Worm (Caenorhabditis elegans) whole organism, young adult: ENCODE data around the gene T20G5.9.
A peak's percentile ranks its signal among the peaks of the same experiment; 100 is the strongest.

Source experiments
- B0261.1 ChIP-seq: sonication (generic microtip); optimal IDR thresholded peaks from 2 replicates; lab custom pipeline; 2016; ENCODE audit warnings: mild to moderate bottlenecking, missing genetic modification characterization, moderate library complexity, missing compliant biosample characterization
- B0336.3 ChIP-seq: fragments of 200-800 bp; sonication (Bioruptor generic); IDR thresholded peaks from 2 replicates; pipeline ENCODE4 v1.3.6; 2022; ENCODE audit warnings: missing genetic modification characterization, missing compliant biosample characterization
- D2030.7 ChIP-seq: fragments of 200-800 bp; sonication (Bioruptor generic); IDR thresholded peaks from 2 replicates; pipeline ENCODE4 v1.3.6; 2022; ENCODE audit warnings: missing genetic modification reagents, missing genetic modification characterization, missing compliant biosample characterization
- F23B12.7 ChIP-seq: sonication (generic microtip); optimal IDR thresholded peaks from 2 replicates; lab custom pipeline; 2017; ENCODE audit warnings: missing genetic modification characterization, mild to moderate bottlenecking, missing compliant biosample characterization, antibody characterized with exemption, moderate library complexity; ENCODE audit not compliant: insufficient read depth
- F33H1.4 ChIP-seq: fragments of 200-800 bp; sonication (Bioruptor generic); IDR thresholded peaks from 2 replicates; pipeline ENCODE4 v1.3.6; 2022; ENCODE audit warnings: missing genetic modification reagents, missing genetic modification characterization, missing compliant biosample characterization
- F49E8.2 ChIP-seq: sonication (generic microtip); optimal IDR thresholded peaks from 3 replicates; lab custom pipeline; 2017; ENCODE audit warnings: missing genetic modification characterization, mild to moderate bottlenecking, missing compliant biosample characterization, antibody characterized with exemption, moderate library complexity; ENCODE audit not compliant: insufficient read depth
- F52B5.7 ChIP-seq: sonication (generic microtip); optimal IDR thresholded peaks from 2 replicates; lab custom pipeline; 2016; ENCODE audit warnings: mild to moderate bottlenecking, missing genetic modification characterization, missing compliant biosample characterization
- F57A8.1 ChIP-seq: fragments of 200-800 bp; sonication (Bioruptor generic); optimal IDR thresholded peaks from 2 replicates; lab custom pipeline; 2018; ENCODE audit warnings: mild to moderate bottlenecking, missing genetic modification characterization, moderate library complexity, missing compliant biosample characterization
- K12H6.12 ChIP-seq: fragments of 200-800 bp; sonication (Bioruptor generic); optimal IDR thresholded peaks from 2 replicates; lab custom pipeline; 2018; ENCODE audit warnings: mild to moderate bottlenecking, missing genetic modification characterization, missing compliant biosample characterization
- T07F8.4 ChIP-seq: sonication (generic microtip); optimal IDR thresholded peaks from 2 replicates; lab custom pipeline; 2016; ENCODE audit warnings: mild to moderate bottlenecking, missing genetic modification characterization, moderate library complexity, missing compliant biosample characterization
- Y79H2A.3 ChIP-seq: fragments of 200-800 bp; sonication (Bioruptor generic); conservative IDR thresholded peaks from 2 replicates; pipeline ENCODE4 v1.3.6; 2022; ENCODE audit warnings: missing genetic modification reagents, missing genetic modification characterization, missing compliant biosample characterization
- Y95B8A.8 ChIP-seq: fragments of 200-800 bp; sonication (Bioruptor generic); IDR thresholded peaks from 2 replicates; pipeline ENCODE4 v1.3.6; 2022; ENCODE audit warnings: missing genetic modification reagents, missing genetic modification characterization, missing compliant biosample characterization
- ama-1 ChIP-seq, 3 experiments: fragments of 150-350 bp in 1 of 3; sonication (generic microtip) in 2 of 3; optimal IDR thresholded peaks; 2 replicates each; lab custom pipeline; 2014 to 2018; ENCODE audit warnings: missing biosample characterization in 2 of 3, missing genetic modification characterization in 2 of 3, missing genetic modification reagents in 2 of 3
- attf-5 ChIP-seq: fragments of 200-800 bp; sonication (Bioruptor generic); optimal IDR thresholded peaks from 2 replicates; lab custom pipeline; 2018; ENCODE audit warnings: mild to moderate bottlenecking, missing genetic modification characterization, missing compliant biosample characterization
- cebp-1 ChIP-seq, 2 experiments: fragments of 200-800 bp in 1 of 2; sonication (Bioruptor generic) in 1 of 2; sonication (generic microtip) in 1 of 2; IDR thresholded peaks in 1 of 2; optimal IDR thresholded peaks in 1 of 2; 2 replicates each; pipeline versions ENCODE4 v1.3.6 to Lab custom; 2017 to 2022; ENCODE audit warnings: missing compliant biosample characterization in 2 of 2, missing genetic modification characterization in 2 of 2, mild to moderate bottlenecking in 1 of 2, missing genetic modification reagents in 1 of 2, moderate library complexity in 1 of 2
- ceh-40 ChIP-seq: fragments of 200-800 bp; sonication (Bioruptor generic); IDR thresholded peaks from 2 replicates; pipeline ENCODE4 v1.3.6; 2022; ENCODE audit warnings: missing genetic modification characterization, missing compliant biosample characterization
- ceh-58 ChIP-seq: fragments of 200-800 bp; sonication (Bioruptor generic); IDR thresholded peaks from 2 replicates; pipeline ENCODE4 v1.3.6; 2022; ENCODE audit warnings: missing genetic modification characterization, missing compliant biosample characterization
- die-1 ChIP-seq: sonication (generic microtip); optimal IDR thresholded peaks from 2 replicates; lab custom pipeline; 2016; ENCODE audit warnings: missing genotype, mild to moderate bottlenecking, missing genetic modification characterization, missing compliant biosample characterization
- dox-1 ChIP-seq: fragments of 200-800 bp; sonication (Bioruptor generic); IDR thresholded peaks from 2 replicates; pipeline ENCODE4 v1.3.6; 2022; ENCODE audit warnings: missing genetic modification reagents, missing genetic modification characterization, missing compliant biosample characterization
- efl-1 ChIP-seq: fragments of 150-350 bp; optimal IDR thresholded peaks from 2 replicates; lab custom pipeline; 2014; ENCODE audit warnings: missing biosample characterization, missing genetic modification reagents, missing genetic modification characterization
- egrh-3 ChIP-seq: fragments of 200-800 bp; sonication (Bioruptor generic); IDR thresholded peaks from 2 replicates; pipeline ENCODE4 v1.3.6; 2022; ENCODE audit warnings: missing genetic modification reagents, missing genetic modification characterization, missing compliant biosample characterization
- ets-4 ChIP-seq: fragments of 200-800 bp; sonication (Bioruptor generic); optimal IDR thresholded peaks from 2 replicates; lab custom pipeline; 2018; ENCODE audit warnings: mild to moderate bottlenecking, missing genetic modification characterization, missing compliant biosample characterization
- fkh-3 ChIP-seq: sonication (generic microtip); optimal IDR thresholded peaks from 2 replicates; lab custom pipeline; 2016; ENCODE audit warnings: mild to moderate bottlenecking, missing genetic modification characterization, missing compliant biosample characterization
- hlh-26 ChIP-seq: fragments of 200-800 bp; sonication (Bioruptor generic); conservative IDR thresholded peaks from 2 replicates; pipeline ENCODE4 v1.3.6; 2022; ENCODE audit warnings: missing genetic modification reagents, missing genetic modification characterization, missing compliant biosample characterization
- hmg-1.2 ChIP-seq: fragments of 200-800 bp; sonication (Bioruptor generic); IDR thresholded peaks from 2 replicates; pipeline ENCODE4 v1.3.6; 2022; ENCODE audit warnings: missing genetic modification reagents, missing genetic modification characterization, missing compliant biosample characterization
- hmg-20 ChIP-seq: fragments of 200-800 bp; sonication (Bioruptor generic); IDR thresholded peaks from 2 replicates; pipeline ENCODE4 v1.3.6; 2022; ENCODE audit warnings: missing genetic modification reagents, missing genetic modification characterization, missing compliant biosample characterization
- hrde-1 ChIP-seq: sonication (generic microtip); optimal IDR thresholded peaks from 2 replicates; lab custom pipeline; 2016; ENCODE audit warnings: missing genetic modification characterization, mild to moderate bottlenecking, missing compliant biosample characterization, moderate library complexity, missing genotype, missing genetic modification reagents, borderline replicate concordance
- hsf-1 ChIP-seq: fragments of 200-800 bp; sonication (Bioruptor generic); IDR thresholded peaks from 2 replicates; pipeline ENCODE4 v1.3.6; 2022; ENCODE audit warnings: missing genetic modification reagents, missing genetic modification characterization, missing compliant biosample characterization
- let-607 ChIP-seq, 2 experiments: fragments of 200-800 bp in 1 of 2; sonication (Bioruptor generic) in 1 of 2; sonication (generic microtip) in 1 of 2; optimal IDR thresholded peaks; 2 replicates each; lab custom pipeline; 2016 to 2018; ENCODE audit warnings: mild to moderate bottlenecking in 2 of 2, missing compliant biosample characterization in 2 of 2, missing genetic modification characterization in 2 of 2, moderate library complexity in 2 of 2, missing genotype in 1 of 2
- lin-35 ChIP-seq, 3 experiments: fragments of 150-350 bp in 2 of 3; sonication (generic microtip) in 1 of 3; optimal IDR thresholded peaks; 2 replicates each; lab custom pipeline; 2014 to 2018; ENCODE audit warnings: missing biosample characterization in 3 of 3, missing genetic modification characterization in 3 of 3, missing genetic modification reagents in 3 of 3
- lin-54 ChIP-seq: fragments of 200-800 bp; sonication (Bioruptor generic); optimal IDR thresholded peaks from 2 replicates; lab custom pipeline; 2018; ENCODE audit warnings: mild to moderate bottlenecking, missing genetic modification characterization, missing compliant biosample characterization
- mel-28 ChIP-seq: sonication (generic microtip); optimal IDR thresholded peaks from 2 replicates; lab custom pipeline; 2016; ENCODE audit warnings: borderline replicate concordance, mild to moderate bottlenecking, missing genetic modification characterization, missing compliant biosample characterization
- mxl-1 ChIP-seq: sonication (generic microtip); optimal IDR thresholded peaks from 2 replicates; lab custom pipeline; 2016; ENCODE audit warnings: missing genetic modification characterization, missing compliant biosample characterization
- nfya-2 ChIP-seq: fragments of 200-800 bp; sonication (Bioruptor generic); IDR thresholded peaks from 2 replicates; pipeline ENCODE4 v1.3.6; 2022; ENCODE audit warnings: missing genetic modification reagents, missing genetic modification characterization, missing compliant biosample characterization
- nhr-80 ChIP-seq: sonication (generic microtip); optimal IDR thresholded peaks from 2 replicates; lab custom pipeline; 2016; ENCODE audit warnings: missing genetic modification characterization, missing compliant biosample characterization
- pbrm-1 ChIP-seq: fragments of 200-800 bp; sonication (Bioruptor generic); IDR thresholded peaks from 2 replicates; pipeline ENCODE4 v1.3.6; 2022; ENCODE audit warnings: missing genetic modification reagents, missing genetic modification characterization, missing compliant biosample characterization
- sdz-38 ChIP-seq: sonication (generic microtip); optimal IDR thresholded peaks from 2 replicates; lab custom pipeline; 2016; ENCODE audit warnings: missing genotype, missing genetic modification characterization, missing compliant biosample characterization
- snpc-1.1 ChIP-seq: sonication (generic microtip); optimal IDR thresholded peaks from 2 replicates; lab custom pipeline; 2017; ENCODE audit warnings: missing genetic modification characterization, mild to moderate bottlenecking, missing compliant biosample characterization, antibody characterized with exemption, moderate library complexity, missing genotype, missing genetic modification reagents; ENCODE audit not compliant: insufficient read depth
- snpc-4 ChIP-seq, 5 experiments: fragments of 150-350 bp in 1 of 5; sonication (generic microtip) in 4 of 5; optimal IDR thresholded peaks; 2 replicates each; lab custom pipeline; 2014 to 2018; ENCODE audit warnings: missing genetic modification characterization in 5 of 5, missing biosample characterization in 3 of 5, antibody characterized with exemption in 2 of 5, mild to moderate bottlenecking in 2 of 5, missing compliant biosample characterization in 2 of 5, missing genotype in 2 of 5, moderate library complexity in 2 of 5, missing genetic modification reagents in 1 of 5
- tbp1 ChIP-seq: fragments of 200-800 bp; sonication (Bioruptor generic); optimal IDR thresholded peaks from 2 replicates; lab custom pipeline; 2018; ENCODE audit warnings: mild to moderate bottlenecking, missing genetic modification characterization, missing compliant biosample characterization
- xnd-1 ChIP-seq: sonication (generic microtip); optimal IDR thresholded peaks from 2 replicates; lab custom pipeline; 2016; ENCODE audit warnings: missing genotype, missing genetic modification reagents, missing genetic modification characterization, missing compliant biosample characterization
- zfh-2 ChIP-seq: fragments of 200-800 bp; sonication (Bioruptor generic); conservative IDR thresholded peaks from 2 replicates; pipeline ENCODE4 v1.3.6; 2022; ENCODE audit warnings: missing genetic modification reagents, missing genetic modification characterization, missing compliant biosample characterization
- ztf-18 ChIP-seq: sonication (generic microtip); optimal IDR thresholded peaks from 2 replicates; lab custom pipeline; 2016; ENCODE audit warnings: missing genotype, mild to moderate bottlenecking, missing genetic modification characterization, missing compliant biosample characterization
- ztf-26 ChIP-seq: sonication (generic microtip); optimal IDR thresholded peaks from 2 replicates; lab custom pipeline; 2017; ENCODE audit warnings: missing genetic modification characterization, missing compliant biosample characterization
- ztf-3 ChIP-seq: fragments of 200-800 bp; sonication (Bioruptor generic); optimal IDR thresholded peaks from 2 replicates; lab custom pipeline; 2018; ENCODE audit warnings: mild to moderate bottlenecking, missing genetic modification characterization, missing compliant biosample characterization
- ztf-6 ChIP-seq: fragments of 200-800 bp; sonication (Bioruptor generic); IDR thresholded peaks from 2 replicates; pipeline ENCODE4 v1.3.6; 2022; ENCODE audit warnings: missing genetic modification reagents, missing genetic modification characterization, missing compliant biosample characterization

Gene T20G5.9

DNA sequence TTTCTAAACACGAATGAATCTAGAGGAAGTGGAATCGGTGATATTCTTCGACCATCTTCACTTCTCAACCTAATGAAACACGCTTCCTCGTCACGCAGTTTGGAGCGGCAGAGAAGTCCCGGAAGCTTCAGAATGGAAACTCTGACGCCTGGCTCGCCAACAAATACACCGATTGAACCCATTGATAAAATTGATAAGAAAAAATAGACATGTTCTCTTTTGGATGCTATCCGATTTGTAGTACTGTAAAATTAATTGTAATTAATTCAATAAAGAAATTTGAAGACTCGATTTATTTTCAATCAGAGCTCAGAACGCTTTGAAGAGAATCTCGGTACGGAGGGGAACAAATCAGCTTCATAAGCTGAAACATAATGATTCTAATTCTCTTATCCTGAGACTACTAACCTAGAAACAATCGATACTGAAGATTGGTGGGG, 4.9 kb downstream of the T20G5.9 start (continued):
- TF ChIP-seq zfh-2 (GFP tag; lab: Robert Waterston, UW) (no peak), attf-5 (peak; percentile 44), hmg-1.2 (GFP tag; lab: Robert Waterston, UW) (peak; percentile 55), cebp-1 (GFP tag; IDR thresholded peaks at IDR 0.05; lab: Robert Waterston, UW) (peak; percentile 54; the same call in 1 of the 2 replicates), cebp-1 (tag; optimal IDR thresholded peaks at IDR 0.05; lab: Kevin White, UChicago) (peak; percentile 88), mel-28 (tag; lab: Kevin White, UChicago) (peak; percentile 0), sdz-38 (tag; lab: Kevin White, UChicago) (no peak), hmg-20 (GFP tag; lab: Robert Waterston, UW) (0 out of 2 replicates have a peak, but pooled peaks have one; percentile 3), K12H6.12 (no peak), egrh-3 (GFP tag; lab: Robert Waterston, UW) (no peak), nhr-80 (tag; lab: Kevin White, UChicago) (peak; percentile 54), ama-1 (optimal IDR thresholded peaks at IDR 0.05; lab: Kevin White, UChicago) (peak; percentile 95), ama-1 (GFP tag; optimal IDR thresholded peaks at IDR 0.05; lab: Kevin White, UChicago) (peak; percentile 61 to 77), mxl-1 (peak; percentile 45), let-607 (tag; optimal IDR thresholded peaks at IDR 0.05; lab: Kevin White, UChicago) (peak; percentile 39 to 71), F52B5.7 (tag; lab: Kevin White, UChicago) (peak; percentile 81), tbp1 (peak; percentile 63), Y79H2A.3 (GFP tag; lab: Robert Waterston, UW) (0 out of 2 replicates have a peak, but pooled peaks have one; percentile 42), ztf-26 (tag; lab: Kevin White, UChicago) (peak; percentile 68), D2030.7 (GFP tag; lab: Robert Waterston, UW) (0 out of 2 replicates have a peak, but pooled peaks have one; percentile 29), ceh-58 (GFP tag; lab: Robert Waterston, UW) (0 out of 2 replicates have a peak, but pooled peaks have one; percentile 6), ztf-6 (no peak), lin-35 (GFP tag; optimal IDR thresholded peaks at IDR 0.05; lab: Kevin White, UChicago) (peak in 1 of 3 experiments; percentile 71), F49E8.2 (tag; lab: Kevin White, UChicago) (no peak), lin-54 (GFP tag; lab: Kevin White, UChicago) (peak; percentile 73), hlh-26 (no peak), T07F8.4 (tag; lab: Kevin White, UChicago) (no peak), ztf-3 (GFP tag; lab: Kevin White, UChicago) (peak; percentile 80), nfya-2 (GFP tag; lab: Robert Waterston, UW) (0 out of 2 replicates have a peak, but pooled peaks have one; percentile 26), Y95B8A.8 (GFP tag; lab: Robert Waterston, UW) (peak; percentile 79), F33H1.4 (GFP tag; lab: Robert Waterston, UW) (peak; percentile 47), ets-4 (GFP tag; lab: Kevin White, UChicago) (peak; percentile 29), snpc-4 (GFP tag; optimal IDR thresholded peaks at IDR 0.05; lab: Kevin White, UChicago) (no peak), snpc-4 (tag; optimal IDR thresholded peaks at IDR 0.05; lab: Kevin White, UChicago) (peak in 3 of 4 experiments; percentile 1 to 54 (median 52)), xnd-1 (tag; lab: Kevin White, UChicago) (no peak), fkh-3 (peak; percentile 51), B0261.1 (peak; percentile 11)
- TF ChIP-seq, all 124 proteins: peak for 78

DNA sequence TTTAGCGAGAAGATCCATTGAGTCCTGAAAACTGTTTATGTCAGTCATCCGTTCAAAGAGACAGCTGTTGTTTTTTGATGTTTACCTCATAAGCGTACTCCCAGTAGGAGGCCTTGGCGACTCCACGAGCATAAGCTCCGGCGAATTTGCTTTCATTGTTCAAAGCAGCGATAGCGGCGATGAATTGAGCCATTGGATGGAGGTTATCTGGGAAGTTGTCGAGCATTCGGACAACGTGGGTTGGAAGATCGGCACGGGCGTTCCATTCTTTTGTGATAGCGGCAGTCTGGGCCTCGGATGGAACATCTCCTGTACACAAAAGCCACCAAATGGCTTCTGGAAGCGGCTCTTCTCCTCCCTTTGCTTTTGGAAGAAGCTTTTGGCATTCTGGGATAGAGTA, 6.2 kb downstream of the T20G5.9 start:
- TF ChIP-seq fkh-3 (no peak), dox-1 (GFP tag; lab: Robert Waterston, UW) (no peak), hsf-1 (GFP tag; lab: Robert Waterston, UW) (no peak), hrde-1 (tag; lab: Kevin White, UChicago) (no peak), F57A8.1 (no peak), pbrm-1 (GFP tag; lab: Robert Waterston, UW) (no peak), efl-1 (GFP tag; lab: Kevin White, UChicago) (no peak), die-1 (tag; lab: Kevin White, UChicago) (no peak), ceh-40 (GFP tag; lab: Robert Waterston, UW) (no peak), snpc-1.1 (no peak), ztf-6 (no peak), F23B12.7 (no peak), B0336.3 (GFP tag; lab: Robert Waterston, UW) (no peak), tbp1 (no peak), F52B5.7 (tag; lab: Kevin White, UChicago) (no peak), ztf-18 (no peak)
